Worm (Caenorhabditis elegans) whole organism, L4 larva: Measurements from ENCODE around the gene fkh-4.
A peak's percentile ranks its signal among the peaks of the same experiment; 100 is the strongest.

Source experiments
- F10B5.3 ChIP-seq: sonication (generic microtip); optimal IDR thresholded peaks from 2 replicates; lab custom pipeline; 2016; ENCODE audit warnings: mild to moderate bottlenecking, missing genetic modification characterization, missing compliant biosample characterization
- R02D3.7 ChIP-seq: fragments of 150-350 bp; sonication (generic microtip); optimal IDR thresholded peaks from 3 replicates; lab custom pipeline; 2014; ENCODE audit warnings: missing biosample characterization, missing genetic modification characterization
- Y105C5A.15 ChIP-seq: fragments of 200-800 bp; sonication (Bioruptor generic); IDR thresholded peaks from 2 replicates; pipeline ENCODE4 v1.3.6; 2022; ENCODE audit warnings: missing genetic modification characterization, missing compliant biosample characterization
- Y75B8A.6 ChIP-seq: fragments of 200-800 bp; sonication (Bioruptor generic); IDR thresholded peaks from 2 replicates; pipeline ENCODE4 v1.3.6; 2022; ENCODE audit warnings: missing genetic modification reagents, missing genetic modification characterization, missing compliant biosample characterization
- ZK337.2 ChIP-seq: fragments of 200-800 bp; sonication (Bioruptor generic); IDR thresholded peaks from 2 replicates; pipeline ENCODE4 v1.3.6; 2022; ENCODE audit warnings: missing genetic modification reagents, missing genetic modification characterization, missing compliant biosample characterization
- ZK546.5 ChIP-seq, 2 experiments: sonication (generic microtip); optimal IDR thresholded peaks; 2 replicates each; lab custom pipeline; 2017; ENCODE audit warnings: missing biosample characterization in 2 of 2, missing genetic modification characterization in 2 of 2
- ama-1 ChIP-seq: fragments of 150-350 bp; optimal IDR thresholded peaks from 2 replicates; lab custom pipeline; 2014; ENCODE audit warnings: inconsistent platforms, mixed read lengths
- attf-4 ChIP-seq: sonication (generic microtip); optimal IDR thresholded peaks from 3 replicates; lab custom pipeline; 2017; ENCODE audit warnings: missing biosample characterization, missing genetic modification characterization
- ceh-20 ChIP-seq: fragments of 200-800 bp; sonication (Bioruptor generic); IDR thresholded peaks from 2 replicates; pipeline ENCODE4 v1.3.6; 2022; ENCODE audit warnings: missing genetic modification reagents, missing genetic modification characterization, missing compliant biosample characterization
- ceh-28 ChIP-seq: fragments of 150-350 bp; optimal IDR thresholded peaks from 2 replicates; lab custom pipeline; 2014; ENCODE audit warnings: missing biosample characterization, missing genetic modification reagents, missing genetic modification characterization
- ceh-32 ChIP-seq: sonication (generic microtip); optimal IDR thresholded peaks from 2 replicates; lab custom pipeline; 2016; ENCODE audit warnings: mild to moderate bottlenecking, missing genetic modification characterization, missing compliant biosample characterization; ENCODE audit not compliant: poor library complexity
- ces-1 ChIP-seq: fragments of 150-350 bp; sonication (generic microtip); optimal IDR thresholded peaks from 4 replicates; lab custom pipeline; 2014; ENCODE audit warnings: missing biosample characterization, missing genetic modification reagents, missing genetic modification characterization
- daf-16 ChIP-seq, 3 experiments: sonication (generic microtip); optimal IDR thresholded peaks; 2 replicates each; lab custom pipeline; 2016 to 2017; ENCODE audit warnings: missing genetic modification characterization in 3 of 3, missing genetic modification reagents in 3 of 3, mild to moderate bottlenecking in 2 of 3, missing compliant biosample characterization in 2 of 3, missing biosample characterization in 1 of 3, moderate library complexity in 1 of 3
- daf-19 ChIP-seq: fragments of 200-800 bp; sonication (Bioruptor generic); conservative IDR thresholded peaks from 2 replicates; pipeline ENCODE4 v1.3.6; 2022; ENCODE audit warnings: missing genetic modification characterization, missing compliant biosample characterization
- dmd-6 ChIP-seq: fragments of 200-800 bp; sonication (Bioruptor generic); IDR thresholded peaks from 2 replicates; pipeline ENCODE4 v1.3.6; 2022; ENCODE audit warnings: missing genetic modification reagents, missing genetic modification characterization, missing compliant biosample characterization
- dmd-9 ChIP-seq: fragments of 200-800 bp; sonication (Bioruptor generic); IDR thresholded peaks from 2 replicates; pipeline ENCODE4 v1.3.6; 2022; ENCODE audit warnings: missing genetic modification reagents, missing genetic modification characterization, missing compliant biosample characterization
- dpl-1 ChIP-seq: fragments of 150-350 bp; optimal IDR thresholded peaks from 2 replicates; lab custom pipeline; 2014; ENCODE audit warnings: missing biosample characterization, missing genetic modification reagents, missing genetic modification characterization
- dve-1 ChIP-seq: sonication (generic microtip); optimal IDR thresholded peaks from 2 replicates; lab custom pipeline; 2017; ENCODE audit warnings: antibody characterized with exemption, mild to moderate bottlenecking, missing genetic modification characterization, missing compliant biosample characterization; ENCODE audit not compliant: insufficient read depth
- egl-27 ChIP-seq: sonication (generic microtip); optimal IDR thresholded peaks from 3 replicates; lab custom pipeline; 2017; ENCODE audit warnings: missing biosample characterization, missing genetic modification reagents, missing genetic modification characterization
- egl-43 ChIP-seq: fragments of 200-800 bp; sonication (Bioruptor generic); IDR thresholded peaks from 2 replicates; pipeline ENCODE4 v1.3.6; 2022; ENCODE audit warnings: missing genetic modification reagents, missing genetic modification characterization, missing compliant biosample characterization
- fkh-10 ChIP-seq: fragments of 150-350 bp; optimal IDR thresholded peaks from 2 replicates; lab custom pipeline; 2014; ENCODE audit warnings: missing biosample characterization, missing genetic modification reagents, missing genetic modification characterization
- hif-1 ChIP-seq, 2 experiments: sonication (generic microtip); optimal IDR thresholded peaks; 2 replicates each; lab custom pipeline; 2016 to 2017; ENCODE audit warnings: missing compliant biosample characterization in 2 of 2, missing genetic modification characterization in 2 of 2, missing genetic modification reagents in 2 of 2, missing genotype in 2 of 2, mild to moderate bottlenecking in 1 of 2
- hlh-11 ChIP-seq: fragments of 200-800 bp; sonication (Bioruptor generic); optimal IDR thresholded peaks from 2 replicates; lab custom pipeline; 2018; ENCODE audit warnings: mild to moderate bottlenecking, missing genetic modification characterization, missing compliant biosample characterization
- hlh-30 ChIP-seq: sonication (generic microtip); optimal IDR thresholded peaks from 2 replicates; lab custom pipeline; 2017; ENCODE audit warnings: antibody characterized with exemption, mild to moderate bottlenecking, missing genetic modification characterization, missing compliant biosample characterization; ENCODE audit not compliant: insufficient read depth
- lim-7 ChIP-seq: fragments of 200-800 bp; sonication (Bioruptor generic); IDR thresholded peaks from 2 replicates; pipeline ENCODE4 v1.3.6; 2022; ENCODE audit warnings: missing genetic modification characterization, missing compliant biosample characterization
- lin-13 ChIP-seq: fragments of 150-350 bp; optimal IDR thresholded peaks from 2 replicates; lab custom pipeline; 2014; ENCODE audit warnings: missing biosample characterization, missing genetic modification reagents, missing genetic modification characterization
- madf-9 ChIP-seq: fragments of 200-800 bp; sonication (Bioruptor generic); conservative IDR thresholded peaks from 2 replicates; pipeline ENCODE4 v1.3.6; 2022; ENCODE audit warnings: missing genetic modification reagents, missing genetic modification characterization, missing compliant biosample characterization
- mdt-29 ChIP-seq: fragments of 200-800 bp; sonication (Bioruptor generic); IDR thresholded peaks from 2 replicates; pipeline ENCODE4 v1.3.6; 2022; ENCODE audit warnings: missing genetic modification reagents, missing genetic modification characterization, missing compliant biosample characterization
- mxl-2 ChIP-seq: fragments of 200-800 bp; sonication (Bioruptor generic); conservative IDR thresholded peaks from 2 replicates; pipeline ENCODE4 v1.3.6; 2022; ENCODE audit warnings: missing genetic modification reagents, missing genetic modification characterization, missing compliant biosample characterization
- nhr-28 ChIP-seq: fragments of 150-350 bp; optimal IDR thresholded peaks from 2 replicates; lab custom pipeline; 2014; ENCODE audit warnings: missing biosample characterization, missing genetic modification characterization
- nhr-76 ChIP-seq: fragments of 150-350 bp; optimal IDR thresholded peaks from 2 replicates; lab custom pipeline; 2014; ENCODE audit warnings: missing biosample characterization, missing genetic modification characterization
- nhr-77 ChIP-seq: fragments of 150-350 bp; optimal IDR thresholded peaks from 2 replicates; lab custom pipeline; 2014; ENCODE audit warnings: missing biosample characterization, missing genetic modification characterization
- pqm-1 ChIP-seq: sonication (generic microtip); optimal IDR thresholded peaks from 2 replicates; lab custom pipeline; 2017; ENCODE audit warnings: missing biosample characterization, missing genetic modification characterization
- set-16 ChIP-seq: fragments of 200-800 bp; sonication (Bioruptor generic); IDR thresholded peaks from 2 replicates; pipeline ENCODE4 v1.3.6; 2022; ENCODE audit warnings: missing genetic modification reagents, missing genetic modification characterization, missing compliant biosample characterization
- skn-1 ChIP-seq: fragments of 150-350 bp; optimal IDR thresholded peaks from 2 replicates; lab custom pipeline; 2014; ENCODE audit warnings: missing biosample characterization, missing genetic modification characterization
- snpc-4 ChIP-seq: fragments of 150-350 bp; optimal IDR thresholded peaks from 2 replicates; lab custom pipeline; 2014; ENCODE audit warnings: missing biosample characterization, missing genetic modification characterization
- tag-97 ChIP-seq: fragments of 200-800 bp; sonication (Bioruptor generic); IDR thresholded peaks from 2 replicates; pipeline ENCODE4 v1.3.6; 2022; ENCODE audit warnings: missing genetic modification characterization, missing compliant biosample characterization
- unc-39 ChIP-seq: sonication (generic microtip); optimal IDR thresholded peaks from 2 replicates; lab custom pipeline; 2017; ENCODE audit warnings: missing biosample characterization, missing genetic modification characterization
- zfp-2 ChIP-seq: sonication (generic microtip); optimal IDR thresholded peaks from 2 replicates; lab custom pipeline; 2016; ENCODE audit warnings: mild to moderate bottlenecking, missing genetic modification characterization, missing compliant biosample characterization
- zip-2 ChIP-seq: fragments of 150-350 bp; optimal IDR thresholded peaks from 2 replicates; lab custom pipeline; 2014; ENCODE audit warnings: missing biosample characterization, missing genetic modification characterization

fkh-4 gene

ce11 chrX:13414974-13415373, 13.7 kb downstream of the fkh-4 start (continued):
- TF ChIP-seq ZK337.2 = 0 out of 2 replicates have a peak, but pooled peaks have one; percentile 19
- no peak for TF ChIP-seq ceh-28
- no peak for TF ChIP-seq F10B5.3 (tag; lab: Kevin White, UChicago)
- peak; percentile 76 for TF ChIP-seq lim-7 (GFP tag; lab: Robert Waterston, UW)
- no peak for TF ChIP-seq attf-4
- TF ChIP-seq R02D3.7 (tag; lab: Kevin White, UChicago) = no peak
- TF ChIP-seq ZK546.5 (tag; optimal IDR thresholded peaks at IDR 0.05; lab: Kevin White, UChicago) = no peak
- no peak; the same call in 1 of the 2 replicates for TF ChIP-seq egl-43 (GFP tag; lab: Robert Waterston, UW)
- TF ChIP-seq egl-27 = no peak
- no peak for TF ChIP-seq ceh-20 (GFP tag; lab: Robert Waterston, UW)
- TF ChIP-seq tag-97 (GFP tag; lab: Robert Waterston, UW) = no peak
- TF ChIP-seq zip-2 (tag; lab: Kevin White, UChicago) = no peak

ce11 chrX:13412307-13412706, 16.3 kb downstream of the fkh-4 start:
- TF ChIP-seq hlh-30 (tag; lab: Kevin White, UChicago) (no peak), zfp-2 (tag; lab: Kevin White, UChicago) (no peak), pqm-1 (tag; lab: Kevin White, UChicago) (peak; percentile 66), dve-1 (peak; percentile 18), daf-16 (GFP tag; optimal IDR thresholded peaks at IDR 0.05; lab: Kevin White, UChicago) (no peak), daf-16 (tag; optimal IDR thresholded peaks at IDR 0.05; lab: Kevin White, UChicago) (peak; percentile 40), nhr-28 (tag; lab: Kevin White, UChicago) (peak; percentile 86), unc-39 (tag; lab: Kevin White, UChicago) (no peak), nhr-76 (tag; lab: Kevin White, UChicago) (no peak), mxl-2 (GFP tag; lab: Robert Waterston, UW) (no peak), dmd-9 (GFP tag; lab: Robert Waterston, UW) (no peak), ama-1 (no peak), daf-19 (GFP tag; lab: Robert Waterston, UW) (no peak), nhr-77 (no peak), dmd-6 (GFP tag; lab: Robert Waterston, UW) (peak; percentile 19; the same call in 1 of the 2 replicates)
- TF ChIP-seq, all 104 proteins: peak for 5

DNA sequence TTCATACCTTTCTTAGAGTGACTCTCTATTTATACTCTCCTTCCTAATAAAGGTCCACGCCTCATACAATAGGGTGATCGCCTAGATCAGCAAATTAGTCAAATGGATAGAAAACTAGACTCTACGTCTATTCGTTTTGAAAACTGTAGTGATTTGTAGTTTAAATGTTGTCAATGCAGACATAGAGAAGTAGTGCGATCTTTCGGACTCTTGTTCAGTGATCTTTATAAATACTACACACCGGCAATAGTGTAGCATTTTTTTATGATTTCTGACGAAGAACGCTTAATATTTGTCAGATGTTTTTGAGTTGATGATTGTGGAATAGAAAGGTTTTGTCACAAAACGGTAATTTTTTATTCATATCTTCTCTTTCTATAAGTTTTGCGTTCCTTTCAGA, 17.3 kb downstream of the fkh-4 start:
- peak; percentile 67 for TF ChIP-seq nhr-28 (tag; lab: Kevin White, UChicago)
- TF ChIP-seq zfp-2 (tag; lab: Kevin White, UChicago) = no peak
- peak; percentile 5 for TF ChIP-seq dve-1

ce11 chrX:13409543-13409942, 19.1 kb downstream of the fkh-4 start, which contains the start of the genes cyp-13B1 and C29F7.1:
Gene cyp-13B1, minus strand, starts transcription at chrX:13409643.
Gene C29F7.1, plus strand, starts transcription at chrX:13409936.
- no peak for TF ChIP-seq mdt-29 (GFP tag; lab: Robert Waterston, UW)
- TF ChIP-seq nhr-28 (tag; lab: Kevin White, UChicago) = peak; percentile 78
- peak; percentile 18 for TF ChIP-seq hlh-11 (tag; lab: Kevin White, UChicago)
- TF ChIP-seq dve-1 = peak; percentile 15
- TF ChIP-seq daf-16 (GFP tag; optimal IDR thresholded peaks at IDR 0.05; lab: Kevin White, UChicago) = no peak
- TF ChIP-seq daf-16 (tag; optimal IDR thresholded peaks at IDR 0.05; lab: Kevin White, UChicago) = peak; percentile 36

- TF ChIP-seq set-16 (no peak), dmd-6 (GFP tag; lab: Robert Waterston, UW) (no peak), hif-1 (tag; optimal IDR thresholded peaks at IDR 0.05; lab: Kevin White, UChicago) (no peak), pqm-1 (tag; lab: Kevin White, UChicago) (no peak), Y75B8A.6 (GFP tag; lab: Robert Waterston, UW) (no peak), dpl-1 (GFP tag; lab: Kevin White, UChicago) (no peak), skn-1 (tag; lab: Kevin White, UChicago) (no peak), ceh-32 (tag; lab: Kevin White, UChicago) (no peak), ceh-20 (GFP tag; lab: Robert Waterston, UW) (no peak), lin-13 (GFP tag; lab: Kevin White, UChicago) (no peak), fkh-10 (GFP tag; lab: Kevin White, UChicago) (no peak), snpc-4 (no peak), Y105C5A.15 (GFP tag; lab: Robert Waterston, UW) (no peak), madf-9 (GFP tag; lab: Robert Waterston, UW) (no peak), ces-1 (GFP tag; lab: Kevin White, UChicago) (no peak)
Observed at ce11 chrX:13401783-13402182, 26.9 kb downstream of the fkh-4 start, which contains the start of gene F02C12.1. Gene F02C12.1, plus strand, starts transcription at chrX:13402083.
